Worm (Caenorhabditis elegans): ENCODE measurements around the gene dpy-17.

DNA sequence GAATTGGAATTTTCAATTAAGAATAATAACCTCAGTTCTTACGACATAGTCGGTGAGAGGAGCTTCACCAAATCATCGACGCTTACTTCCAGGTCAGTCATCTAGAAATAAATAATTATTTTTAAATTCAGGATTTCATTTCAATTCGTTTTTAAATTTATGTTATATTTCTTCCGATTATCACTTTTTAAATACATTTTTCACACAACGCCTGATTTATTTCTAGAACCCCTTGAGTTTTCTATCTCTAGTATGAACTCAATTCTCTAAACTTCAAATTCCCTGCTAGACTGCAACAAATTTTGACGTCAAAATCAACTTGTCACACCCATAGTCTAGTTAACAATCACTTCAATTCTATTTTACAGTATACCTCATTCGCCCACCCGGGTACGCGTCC is 42.3 kb downstream of the dpy-17 start, which contains the start of gene Y54H5A.2:
- TF ChIP-seq him-1 (tag; optimal IDR thresholded peaks at IDR 0.05): no peak
- no peak for TF ChIP-seq dao-5 (tag; optimal IDR thresholded peaks at IDR 0.05)
- no peak for TF ChIP-seq W03F9.2 (tag; optimal IDR thresholded peaks at IDR 0.05)
